Worm (Caenorhabditis elegans) whole organism, L3 larva: ENCODE measurements around the gene C25H3.7.

Source experiments
- ama-1 ChIP-seq: fragments of 150-350 bp; optimal IDR thresholded peaks from 2 replicates; lab custom pipeline; 2018
- elt-2 ChIP-seq: sonication (generic microtip); optimal IDR thresholded peaks from 2 replicates; lab custom pipeline; 2016; ENCODE audit warnings: missing genetic modification reagents, mild to moderate bottlenecking, missing genetic modification characterization, missing compliant biosample characterization

- TF ChIP-seq ama-1, result no peak
- no peak for TF ChIP-seq elt-2 (tag; lab: Kevin White, UChicago)
These were observed 850 bp upstream of the C25H3.7 start, which contains the start of gene C25H3.17 for ce11 chrII:5669580-5669979.
